Worm (Caenorhabditis elegans) whole organism, L3 larva: ENCODE measurements around the gene dnj-17.

Source experiments
- R02D3.7 ChIP-seq: fragments of 150-350 bp; optimal IDR thresholded peaks from 2 replicates; lab custom pipeline; 2014; ENCODE audit warnings: missing biosample characterization, missing genetic modification characterization
- aly-2 ChIP-seq: fragments of 150-350 bp; optimal IDR thresholded peaks from 2 replicates; lab custom pipeline; 2014; ENCODE audit warnings: missing biosample characterization, missing genetic modification characterization
- ama-1 ChIP-seq: fragments of 150-350 bp; optimal IDR thresholded peaks from 2 replicates; lab custom pipeline; 2018
- ceh-28 ChIP-seq: fragments of 150-350 bp; optimal IDR thresholded peaks from 2 replicates; lab custom pipeline; 2014; ENCODE audit warnings: missing biosample characterization, missing genetic modification reagents, missing genetic modification characterization
- daf-12 ChIP-seq: fragments of 150-350 bp; optimal IDR thresholded peaks from 2 replicates; lab custom pipeline; 2014; ENCODE audit warnings: missing biosample characterization, missing genetic modification reagents, missing genetic modification characterization
- elt-1 ChIP-seq: fragments of 150-350 bp; optimal IDR thresholded peaks from 2 replicates; lab custom pipeline; 2014; ENCODE audit warnings: missing biosample characterization, missing genetic modification characterization
- elt-2 ChIP-seq: sonication (generic microtip); optimal IDR thresholded peaks from 2 replicates; lab custom pipeline; 2016; ENCODE audit warnings: missing genetic modification reagents, mild to moderate bottlenecking, missing genetic modification characterization, missing compliant biosample characterization
- eor-1 ChIP-seq, 2 experiments: fragments of 150-350 bp; optimal IDR thresholded peaks; 2 replicates each; lab custom pipeline; 2014 to 2018; ENCODE audit warnings: missing biosample characterization in 2 of 2, missing genetic modification characterization in 2 of 2
- fkh-2 ChIP-seq: fragments of 150-350 bp; optimal IDR thresholded peaks from 2 replicates; lab custom pipeline; 2014; ENCODE audit warnings: missing biosample characterization, missing genetic modification reagents, missing genetic modification characterization
- fos-1 ChIP-seq: fragments of 150-350 bp; optimal IDR thresholded peaks from 2 replicates; lab custom pipeline; 2014; ENCODE audit warnings: missing biosample characterization, missing genetic modification characterization
- lin-39 ChIP-seq: fragments of 150-350 bp; optimal IDR thresholded peaks from 2 replicates; lab custom pipeline; 2018; ENCODE audit warnings: missing biosample characterization, missing genetic modification reagents, missing genetic modification characterization
- nhr-11 ChIP-seq: fragments of 150-350 bp; optimal IDR thresholded peaks from 2 replicates; lab custom pipeline; 2014; ENCODE audit warnings: missing biosample characterization, missing genetic modification characterization
- nhr-23 ChIP-seq: fragments of 150-350 bp; optimal IDR thresholded peaks from 2 replicates; lab custom pipeline; 2014; ENCODE audit warnings: missing biosample characterization, missing genetic modification reagents, missing genetic modification characterization
- nhr-28 ChIP-seq: fragments of 150-350 bp; optimal IDR thresholded peaks from 2 replicates; lab custom pipeline; 2014; ENCODE audit warnings: missing biosample characterization, missing genetic modification characterization
- nhr-43 ChIP-seq: sonication (generic microtip); optimal IDR thresholded peaks from 2 replicates; lab custom pipeline; 2016; ENCODE audit warnings: mild to moderate bottlenecking, missing genetic modification characterization, missing compliant biosample characterization; ENCODE audit not compliant: poor library complexity, severe bottlenecking
- sea-2 ChIP-seq: fragments of 150-350 bp; sonication (generic microtip); optimal IDR thresholded peaks from 4 replicates; lab custom pipeline; 2014; ENCODE audit warnings: missing biosample characterization, missing genetic modification reagents, missing genetic modification characterization
- ztf-11 ChIP-seq: fragments of 150-350 bp; optimal IDR thresholded peaks from 2 replicates; lab custom pipeline; 2014; ENCODE audit warnings: missing biosample characterization, missing genetic modification characterization
- ztf-4 ChIP-seq: fragments of 150-350 bp; optimal IDR thresholded peaks from 2 replicates; lab custom pipeline; 2014; ENCODE audit warnings: missing biosample characterization, missing genetic modification characterization

Gene dnj-17

DNA sequence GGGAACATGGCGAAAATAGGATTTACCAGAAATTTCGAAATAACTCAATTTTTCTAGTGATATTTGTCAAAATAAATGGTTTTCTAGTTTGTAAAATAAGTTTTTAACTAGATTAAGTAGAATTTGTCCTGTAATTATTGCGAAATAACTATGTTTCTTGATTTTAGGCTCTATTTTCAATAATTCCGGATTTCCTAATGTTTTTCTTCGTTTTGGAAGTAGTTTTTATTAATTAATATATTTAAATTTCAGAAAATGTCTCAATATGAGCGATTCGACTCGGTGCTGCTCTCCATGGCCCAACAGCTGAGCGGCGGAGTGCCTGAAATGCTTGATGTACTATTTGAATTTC, 51.9 kb downstream of the dnj-17 start, which contains the start of gene nud-1:
Gene nud-1, plus strand, starts transcription at position 253 of the 352 bp plus-strand sequence.
- TF ChIP-seq elt-2 (tag; lab: Kevin White, UChicago) (no peak), nhr-28 (no peak), elt-1 (tag; lab: Kevin White, UChicago) (no peak), nhr-43 (no peak), lin-39 (tag; lab: Kevin White, UChicago) (no peak), aly-2 (tag; lab: Kevin White, UChicago) (no peak), ceh-28 (tag; lab: Kevin White, UChicago) (no peak), R02D3.7 (tag; lab: Kevin White, UChicago) (no peak), ama-1 (no peak), eor-1 (tag; optimal IDR thresholded peaks at IDR 0.05; lab: Kevin White, UChicago) (no peak), ztf-4 (tag; lab: Kevin White, UChicago) (no peak), ztf-11 (no peak), fos-1 (no peak), daf-12 (tag; lab: Kevin White, UChicago) (no peak), nhr-23 (no peak), fkh-2 (tag; lab: Kevin White, UChicago) (no peak), nhr-11 (tag; lab: Kevin White, UChicago) (no peak), sea-2 (no peak)
